Fruit fly (Drosophila melanogaster): Measurements from ENCODE around the gene Nna1.
A peak's percentile ranks its signal among the peaks of the same experiment; 100 is the strongest.

dm6 chrX:13755152-13755557 is 63.1 kb downstream of the Nna1 start, which contains the start of gene Pdcd4:
- TF ChIP-seq CG34422 (GFP tag; IDR thresholded peaks at IDR 0.05) (peak; percentile 22; the same call in 1 of the 3 replicates), CG1602 (GFP tag; optimal IDR thresholded peaks at IDR 0.05) (no peak), Nf-YC (tag; optimal IDR thresholded peaks at IDR 0.05) (peak; percentile 0), pnt (GFP tag; optimal IDR thresholded peaks at IDR 0.05) (no peak), insv (GFP tag; optimal IDR thresholded peaks at IDR 0.05) (peak in 1 of 2 experiments; percentile 1), Kr (GFP tag; optimal IDR thresholded peaks at IDR 0.05) (peak; percentile 65), CG3281 (GFP tag; optimal IDR thresholded peaks at IDR 0.05) (no peak), toy (GFP tag; IDR thresholded peaks at IDR 0.05) (no peak), CG32772 (GFP tag; IDR thresholded peaks at IDR 0.05) (no peak), CG10274 (GFP tag; optimal IDR thresholded peaks at IDR 0.05) (no peak), CG1233 (GFP tag; optimal IDR thresholded peaks at IDR 0.05) (no peak), CG1832 (GFP tag; optimal IDR thresholded peaks at IDR 0.05) (no peak), nau (GFP tag; optimal IDR thresholded peaks at IDR 0.05) (peak; percentile 2), CG6854 (GFP tag; optimal IDR thresholded peaks at IDR 0.05) (no peak)
